Worm (Caenorhabditis elegans): ENCODE results near the gene Y110A2AL.9.
A peak's percentile ranks its signal among the peaks of the same experiment; 100 is the strongest.

Y110A2AL.9 gene

ce11 chrII:2864229-2864628, 2.2 kb downstream of the Y110A2AL.9 start, which contains the start of gene Y110A2AL.5:
Y110A2AL.5 (plus strand) TSS chrII:2864529.
- TF ChIP-seq ceh-13 (GFP tag; optimal IDR thresholded peaks at IDR 0.05) (no peak), F13C5.2 (tag; optimal IDR thresholded peaks at IDR 0.05) (no peak), ets-7 (tag; optimal IDR thresholded peaks at IDR 0.05) (no peak), hmbx-1 (tag; optimal IDR thresholded peaks at IDR 0.05) (no peak), hmg-4 (GFP tag; optimal IDR thresholded peaks at IDR 0.05) (no peak), ama-1 (optimal IDR thresholded peaks at IDR 0.05) (no peak), aly-1 (tag; optimal IDR thresholded peaks at IDR 0.05) (no peak), ceh-36 (tag; optimal IDR thresholded peaks at IDR 0.05) (no peak), scrt-1 (GFP tag; IDR thresholded peaks at IDR 0.05) (no peak), hnd-1 (tag; optimal IDR thresholded peaks at IDR 0.05) (no peak), sea-1 (GFP tag; conservative IDR thresholded peaks at IDR 0.05) (no peak), flt-1 (GFP tag; IDR thresholded peaks at IDR 0.05) (no peak), tbx-37 (GFP tag; conservative IDR thresholded peaks at IDR 0.05) (no peak), tra-4 (tag; optimal IDR thresholded peaks at IDR 0.05) (no peak), B0310.2 (tag; optimal IDR thresholded peaks at IDR 0.05) (no peak), tbx-11 (GFP tag; IDR thresholded peaks at IDR 0.05) (no peak), pes-1 (GFP tag; IDR thresholded peaks at IDR 0.05) (no peak)

- TF ChIP-seq ceh-36 (tag; optimal IDR thresholded peaks at IDR 0.05) (peak; percentile 90), tbx-37 (GFP tag; conservative IDR thresholded peaks at IDR 0.05) (no peak)
Observed at ce11 chrII:2862557-2863035, 3.8 kb downstream of the Y110A2AL.9 start.

ce11 chrII:2861385-2862099, 4.9 kb downstream of the Y110A2AL.9 start:
- TF ChIP-seq B0310.2 (tag; optimal IDR thresholded peaks at IDR 0.05), result no peak
- TF ChIP-seq tbx-11 (GFP tag; IDR thresholded peaks at IDR 0.05), result peak; percentile 44; the same call in 1 of the 2 replicates
- TF ChIP-seq ets-7 (tag; optimal IDR thresholded peaks at IDR 0.05), result no peak
- TF ChIP-seq F13C5.2 (tag; optimal IDR thresholded peaks at IDR 0.05), result peak; percentile 37
- TF ChIP-seq hnd-1 (tag; optimal IDR thresholded peaks at IDR 0.05), result no peak
- no peak for TF ChIP-seq tra-4 (tag; optimal IDR thresholded peaks at IDR 0.05)
- TF ChIP-seq flt-1 (GFP tag; IDR thresholded peaks at IDR 0.05), result no peak
- TF ChIP-seq ama-1 (optimal IDR thresholded peaks at IDR 0.05), result no peak
- TF ChIP-seq pes-1 (GFP tag; IDR thresholded peaks at IDR 0.05), result 0 out of 2 replicates have a peak, but pooled peaks have one; percentile 18
- TF ChIP-seq scrt-1 (GFP tag; IDR thresholded peaks at IDR 0.05), result no peak
- TF ChIP-seq ceh-36 (tag; optimal IDR thresholded peaks at IDR 0.05), result no peak

DNA sequence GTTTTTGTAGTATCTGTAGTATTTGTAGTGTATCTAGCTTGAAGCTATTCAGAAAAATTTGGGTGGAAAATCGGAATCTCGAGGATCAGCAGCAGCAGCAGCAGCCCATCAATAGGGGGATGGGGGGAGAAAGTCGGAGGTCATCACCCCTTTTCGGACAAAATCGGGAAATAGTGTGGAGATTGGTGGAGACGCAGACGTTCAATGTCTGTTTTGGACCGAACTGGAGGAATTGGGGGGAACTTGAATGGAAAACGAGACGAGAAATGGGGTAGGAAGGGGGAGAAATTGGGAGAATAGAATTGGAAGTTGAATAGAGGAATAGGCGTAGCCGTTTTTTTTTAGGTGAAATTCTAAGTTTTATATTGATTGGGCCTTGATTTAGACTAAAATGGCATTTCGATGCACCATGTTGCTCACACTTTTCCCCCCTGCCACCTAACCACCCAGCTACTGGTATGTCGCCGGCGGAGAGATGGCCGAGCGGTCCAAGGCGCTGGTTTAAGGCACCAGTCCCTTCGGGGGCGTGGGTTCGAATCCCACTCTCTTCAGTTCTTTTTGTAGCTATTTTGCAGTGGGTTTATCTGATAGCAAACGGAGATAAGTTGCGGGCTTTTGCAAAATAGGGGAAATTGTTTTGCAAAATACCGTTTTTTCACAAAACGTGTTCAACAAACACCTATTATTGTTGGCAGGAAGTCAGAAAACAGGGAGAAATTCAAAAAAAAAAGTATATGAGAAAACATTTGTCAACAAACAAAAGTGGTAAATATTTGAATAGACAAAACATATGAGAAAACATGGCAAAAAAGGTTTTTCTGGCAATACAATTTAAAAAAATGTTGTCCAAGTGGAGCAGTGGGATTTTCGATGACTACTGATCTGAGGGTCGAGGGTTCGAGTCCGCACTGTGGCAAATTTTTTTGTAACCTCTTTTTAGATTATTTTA, 6.3 kb downstream of the Y110A2AL.9 start:
- TF ChIP-seq hmbx-1 (tag; optimal IDR thresholded peaks at IDR 0.05) (peak; percentile 1), sea-1 (GFP tag; conservative IDR thresholded peaks at IDR 0.05) (no peak), ceh-36 (tag; optimal IDR thresholded peaks at IDR 0.05) (no peak), tbx-37 (GFP tag; conservative IDR thresholded peaks at IDR 0.05) (no peak), tra-4 (tag; optimal IDR thresholded peaks at IDR 0.05) (no peak), ceh-13 (GFP tag; optimal IDR thresholded peaks at IDR 0.05) (peak; percentile 7), B0310.2 (tag; optimal IDR thresholded peaks at IDR 0.05) (no peak), hmg-4 (GFP tag; optimal IDR thresholded peaks at IDR 0.05) (peak; percentile 35), pes-1 (GFP tag; IDR thresholded peaks at IDR 0.05) (peak; percentile 64), tbx-11 (GFP tag; IDR thresholded peaks at IDR 0.05) (0 out of 2 replicates have a peak, but pooled peaks have one; percentile 12), scrt-1 (GFP tag; IDR thresholded peaks at IDR 0.05) (peak; percentile 69), aly-1 (tag; optimal IDR thresholded peaks at IDR 0.05) (peak; percentile 40), ets-7 (tag; optimal IDR thresholded peaks at IDR 0.05) (no peak)

DNA sequence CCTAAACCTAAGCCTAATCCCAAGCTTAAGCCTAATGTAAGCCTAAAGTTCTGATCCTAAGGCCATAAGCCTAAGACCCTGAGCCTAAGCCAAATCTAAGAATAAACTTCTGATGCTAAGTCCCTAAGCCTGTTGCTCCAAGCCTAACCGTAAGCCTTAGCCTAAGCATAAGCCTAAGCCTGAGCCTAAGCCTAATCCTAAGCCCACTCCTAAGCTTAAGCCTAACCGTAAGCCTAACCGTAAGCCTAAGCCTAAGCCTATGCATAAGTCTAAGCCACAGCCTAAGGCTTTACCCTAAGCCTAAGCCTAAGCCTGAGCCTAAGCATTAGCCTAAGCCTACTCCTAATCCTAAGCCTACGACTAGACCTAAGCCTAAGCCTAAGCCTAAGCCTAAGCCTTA, 7.1 kb downstream of the Y110A2AL.9 start:
- TF ChIP-seq tbx-37 (GFP tag; conservative IDR thresholded peaks at IDR 0.05), result no peak
- TF ChIP-seq ceh-36 (tag; optimal IDR thresholded peaks at IDR 0.05), result peak; percentile 90

- TF ChIP-seq hnd-1 (tag; optimal IDR thresholded peaks at IDR 0.05) (no peak), ets-7 (tag; optimal IDR thresholded peaks at IDR 0.05) (no peak)
Observed at ce11 chrII:2858851-2859250, 7.6 kb downstream of the Y110A2AL.9 start.

- no peak for TF ChIP-seq scrt-1 (GFP tag; IDR thresholded peaks at IDR 0.05)
- no peak for TF ChIP-seq tra-4 (tag; optimal IDR thresholded peaks at IDR 0.05)
- no peak for TF ChIP-seq ceh-13 (GFP tag; optimal IDR thresholded peaks at IDR 0.05)
- TF ChIP-seq ets-7 (tag; optimal IDR thresholded peaks at IDR 0.05), result no peak
- no peak for TF ChIP-seq ceh-36 (tag; optimal IDR thresholded peaks at IDR 0.05)
- TF ChIP-seq B0310.2 (tag; optimal IDR thresholded peaks at IDR 0.05), result no peak
- TF ChIP-seq ama-1 (optimal IDR thresholded peaks at IDR 0.05), result no peak
- TF ChIP-seq hmg-4 (GFP tag; optimal IDR thresholded peaks at IDR 0.05), result no peak
- TF ChIP-seq F13C5.2 (tag; optimal IDR thresholded peaks at IDR 0.05), result no peak
- no peak for TF ChIP-seq flt-1 (GFP tag; IDR thresholded peaks at IDR 0.05)
- no peak for TF ChIP-seq tbx-11 (GFP tag; IDR thresholded peaks at IDR 0.05)
- no peak for TF ChIP-seq hnd-1 (tag; optimal IDR thresholded peaks at IDR 0.05)
- TF ChIP-seq sea-1 (GFP tag; conservative IDR thresholded peaks at IDR 0.05), result no peak
- no peak for TF ChIP-seq pes-1 (GFP tag; IDR thresholded peaks at IDR 0.05)
Observed at ce11 chrII:2857559-2857958, 8.9 kb downstream of the Y110A2AL.9 start.
